Fruit fly (Drosophila melanogaster) whole organism, wandering third instar larva: ENCODE results near the gene CG15767.

Experiments used
- Abd-B ChIP-seq: fragments of >200 bp; optimal IDR thresholded peaks from 2 replicates; lab custom pipeline; 2017; ENCODE audit warnings: missing biosample characterization, missing genetic modification characterization
- CG32264 ChIP-seq: fragments of 200-800 bp; sonication (Bioruptor generic); optimal IDR thresholded peaks from 2 replicates; lab custom pipeline; 2016; ENCODE audit warnings: missing biosample characterization, missing genetic modification characterization
- CG9705 ChIP-seq: fragments of 200-800 bp; sonication (Bioruptor generic); optimal IDR thresholded peaks from 2 replicates; lab custom pipeline; 2018; ENCODE audit warnings: missing biosample characterization, mild to moderate bottlenecking, missing genetic modification characterization
- CrebA ChIP-seq: fragments of 200-800 bp; sonication (Bioruptor generic); optimal IDR thresholded peaks from 2 replicates; lab custom pipeline; 2016; ENCODE audit warnings: missing biosample characterization, mild to moderate bottlenecking, missing genetic modification characterization, borderline replicate concordance
- Dfd ChIP-seq: fragments of >200 bp; optimal IDR thresholded peaks from 2 replicates; lab custom pipeline; 2017; ENCODE audit warnings: missing biosample characterization, missing genetic modification characterization
- Dif ChIP-seq: fragments of 200-275, 200-300 bp; sonication (Bioruptor generic); optimal IDR thresholded peaks from 2 replicates; lab custom pipeline; 2018; ENCODE audit warnings: missing biosample characterization, missing genetic modification characterization; ENCODE audit not compliant: partially characterized antibody
- GATAd ChIP-seq: sonication (Bioruptor generic); optimal IDR thresholded peaks from 2 replicates; lab custom pipeline; 2016; ENCODE audit warnings: missing biosample characterization, missing genetic modification characterization
- HLH106 ChIP-seq: fragments of 200-800 bp; optimal IDR thresholded peaks from 3 replicates; lab custom pipeline; 2019; ENCODE audit warnings: missing biosample characterization, mild to moderate bottlenecking, missing genetic modification characterization, moderate library complexity
- Hnf4 ChIP-seq: fragments of 200-800 bp; sonication (Bioruptor generic); optimal IDR thresholded peaks from 2 replicates; lab custom pipeline; 2016; ENCODE audit warnings: missing biosample characterization, mild to moderate bottlenecking, missing genetic modification characterization
- Hr78 ChIP-seq: fragments of >200 bp; optimal IDR thresholded peaks from 2 replicates; lab custom pipeline; 2017; ENCODE audit warnings: missing biosample characterization, missing genetic modification characterization
- Hr83 ChIP-seq: fragments of 200-300 bp; sonication (Bioruptor generic); optimal IDR thresholded peaks from 2 replicates; lab custom pipeline; 2016; ENCODE audit warnings: missing biosample characterization, mild to moderate bottlenecking, missing genetic modification characterization, moderate library complexity; ENCODE audit not compliant: poor library complexity, severe bottlenecking
- Jra ChIP-seq: sonication (Bioruptor generic); optimal IDR thresholded peaks from 2 replicates; lab custom pipeline; 2016; ENCODE audit warnings: missing biosample characterization, missing genetic modification characterization
- Mio ChIP-seq: sonication (Bioruptor generic); optimal IDR thresholded peaks from 2 replicates; lab custom pipeline; 2016; ENCODE audit warnings: missing biosample characterization, missing genetic modification characterization
- Myc ChIP-seq: fragments of >200 bp; optimal IDR thresholded peaks from 2 replicates; lab custom pipeline; 2017
- N ChIP-seq: fragments of >200 bp; optimal IDR thresholded peaks from 2 replicates; lab custom pipeline; 2018; ENCODE audit warnings: missing biosample characterization, missing external identifiers, missing genetic modification characterization
- OdsH ChIP-seq: fragments of 200-800 bp; sonication (Bioruptor generic); optimal IDR thresholded peaks from 2 replicates; lab custom pipeline; 2016; ENCODE audit warnings: missing biosample characterization, mild to moderate bottlenecking, missing genetic modification characterization
- Rel ChIP-seq, 2 experiments: fragments of 200-800 bp; sonication (Bioruptor generic) in 1 of 2; optimal IDR thresholded peaks; 2 replicates in 1 of 2; 3 replicates in 1 of 2; lab custom pipeline; 2016 to 2019; ENCODE audit warnings: mild to moderate bottlenecking in 2 of 2, missing biosample characterization in 2 of 2, missing genetic modification characterization in 2 of 2, moderate library complexity in 1 of 2
- Sp1 ChIP-seq: fragments of 200-800 bp; sonication (Bioruptor generic); optimal IDR thresholded peaks from 3 replicates; lab custom pipeline; 2019; ENCODE audit warnings: missing biosample characterization, mild to moderate bottlenecking, missing genetic modification characterization, moderate library complexity
- Vsx2 ChIP-seq: fragments of 200-300, 225-300 bp; sonication (Bioruptor generic); optimal IDR thresholded peaks from 2 replicates; lab custom pipeline; 2018; ENCODE audit warnings: missing biosample characterization, missing genetic modification characterization; ENCODE audit not compliant: partially characterized antibody
- br ChIP-seq: fragments of 200-800 bp; sonication (Bioruptor generic); optimal IDR thresholded peaks from 2 replicates; lab custom pipeline; 2016; ENCODE audit warnings: missing biosample characterization, missing genetic modification characterization
- brk ChIP-seq: fragments of 200-800 bp; sonication (Bioruptor generic); optimal IDR thresholded peaks from 2 replicates; lab custom pipeline; 2016; ENCODE audit warnings: missing biosample characterization, mild to moderate bottlenecking, missing genetic modification characterization
- dl ChIP-seq, 2 experiments: fragments of 175-275, 200-275 bp in 1 of 2; fragments of 200-275 bp in 1 of 2; sonication (Bioruptor generic); optimal IDR thresholded peaks; lab custom pipeline; 2018; ENCODE audit warnings: mild to moderate bottlenecking in 2 of 2, missing biosample characterization in 2 of 2, missing genetic modification characterization in 2 of 2, moderate library complexity in 2 of 2; ENCODE audit not compliant: partially characterized antibody in 2 of 2, insufficient read depth in 1 of 2
- dmrt93B ChIP-seq: fragments of 200-800 bp; sonication (Bioruptor generic); optimal IDR thresholded peaks from 2 replicates; lab custom pipeline; 2018; ENCODE audit warnings: missing biosample characterization, mild to moderate bottlenecking, missing genetic modification characterization
- dsf ChIP-seq: sonication (Bioruptor generic); optimal IDR thresholded peaks from 2 replicates; lab custom pipeline; 2016; ENCODE audit warnings: missing biosample characterization, missing genetic modification characterization, borderline replicate concordance
- ey ChIP-seq: fragments of 200-800 bp; sonication (Bioruptor generic); optimal IDR thresholded peaks from 2 replicates; lab custom pipeline; 2016; ENCODE audit warnings: missing biosample characterization, missing genetic modification characterization
- foxo ChIP-seq, 2 experiments: fragments of 200-800 bp; sonication (Bioruptor generic); optimal IDR thresholded peaks; 2 replicates in 1 of 2; 3 replicates in 1 of 2; lab custom pipeline; 2016 to 2017; ENCODE audit warnings: missing biosample characterization in 2 of 2, missing genetic modification characterization in 2 of 2
- fru ChIP-seq: fragments of 200-800 bp; sonication (Bioruptor generic); optimal IDR thresholded peaks from 3 replicates; lab custom pipeline; 2016; ENCODE audit warnings: missing biosample characterization, mild to moderate bottlenecking, missing genetic modification characterization
- h ChIP-seq: fragments of 200-800 bp; sonication (Bioruptor generic); optimal IDR thresholded peaks from 3 replicates; lab custom pipeline; 2016; ENCODE audit warnings: missing biosample characterization, mild to moderate bottlenecking, missing genetic modification characterization
- jim ChIP-seq: fragments of 175-275, 200-325 bp; sonication (Bioruptor generic); optimal IDR thresholded peaks from 2 replicates; lab custom pipeline; 2016; ENCODE audit warnings: missing biosample characterization, mild to moderate bottlenecking, missing genetic modification characterization
- lola ChIP-seq: fragments of >200 bp; optimal IDR thresholded peaks from 2 replicates; lab custom pipeline; 2017; ENCODE audit warnings: missing biosample characterization, missing genetic modification characterization
- pan ChIP-seq: fragments of >200 bp; optimal IDR thresholded peaks from 2 replicates; lab custom pipeline; 2017
- psq ChIP-seq: fragments of 200-800 bp; sonication (Bioruptor generic); optimal IDR thresholded peaks from 3 replicates; lab custom pipeline; 2017; ENCODE audit warnings: missing biosample characterization, mild to moderate bottlenecking, missing genetic modification characterization, moderate library complexity
- rgr ChIP-seq: fragments of 200-800 bp; sonication (Bioruptor generic); optimal IDR thresholded peaks from 3 replicates; lab custom pipeline; 2016; ENCODE audit warnings: missing biosample characterization, mild to moderate bottlenecking, missing genetic modification characterization
- sage ChIP-seq: fragments of 200-800 bp; sonication (Bioruptor generic); optimal IDR thresholded peaks from 2 replicates; lab custom pipeline; 2016; ENCODE audit warnings: missing biosample characterization, mild to moderate bottlenecking, missing genetic modification characterization
- sv ChIP-seq: fragments of 200-800 bp; sonication (Bioruptor generic); optimal IDR thresholded peaks from 3 replicates; lab custom pipeline; 2016; ENCODE audit warnings: missing biosample characterization, missing genetic modification characterization
- tai ChIP-seq: sonication (Bioruptor generic); optimal IDR thresholded peaks from 2 replicates; lab custom pipeline; 2016; ENCODE audit warnings: missing biosample characterization, missing genetic modification characterization
- usp ChIP-seq: fragments of >200 bp; optimal IDR thresholded peaks from 2 replicates; lab custom pipeline; 2017; ENCODE audit warnings: missing biosample characterization, missing genetic modification characterization
- woc ChIP-seq: sonication (Bioruptor generic); optimal IDR thresholded peaks from 2 replicates; lab custom pipeline; 2016; ENCODE audit warnings: missing biosample characterization, mild to moderate bottlenecking, missing genetic modification characterization

CG15767 gene

dm6 chrX:5756146-5756545 lies 33.1 kb upstream of the CG15767 start:
- no peak for TF ChIP-seq Rel (GFP tag; optimal IDR thresholded peaks at IDR 0.05; lab: Kevin White, UChicago)
- TF ChIP-seq Rel (tag; optimal IDR thresholded peaks at IDR 0.05; lab: Kevin White, UChicago): peak; percentile 53
- TF ChIP-seq jim (GFP tag; lab: Kevin White, UChicago): peak; percentile 82
- peak; percentile 2 for TF ChIP-seq Dfd (GFP tag; lab: Kevin White, UChicago)
- no peak for TF ChIP-seq Mio (GFP tag; lab: Kevin White, UChicago)
- no peak for TF ChIP-seq Jra
- TF ChIP-seq, all 38 proteins: peak for 3

DNA sequence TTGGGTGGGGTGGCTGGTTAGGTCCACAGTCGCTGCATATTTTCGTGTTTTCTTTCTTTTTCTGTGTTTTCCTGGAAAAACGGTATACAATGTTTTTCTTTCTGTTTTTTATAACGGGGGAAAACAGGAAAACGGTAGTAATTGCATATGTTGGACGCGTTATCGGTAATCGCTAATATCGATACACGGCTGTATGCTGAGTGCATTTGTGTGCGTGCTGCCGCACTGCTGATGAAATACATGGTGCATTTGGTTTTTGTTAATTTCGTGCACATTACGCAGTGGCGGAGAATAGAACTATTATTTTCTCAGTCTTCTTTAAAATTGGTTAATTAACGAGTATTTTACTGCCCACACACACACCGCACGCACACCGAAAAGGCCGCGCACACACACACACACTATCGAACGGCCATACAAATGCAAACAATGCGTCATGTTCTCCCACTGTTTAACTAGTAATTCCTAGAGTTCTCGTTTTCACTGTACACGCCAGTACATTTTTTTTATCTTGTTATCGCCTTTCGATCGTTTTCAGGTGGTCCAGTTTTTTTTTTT lies 25.8 kb upstream of the CG15767 start:
- TF ChIP-seq br (GFP tag; lab: Kevin White, UChicago) (no peak), CG9705 (GFP tag; lab: Kevin White, UChicago) (no peak), woc (GFP tag; lab: Kevin White, UChicago) (no peak), OdsH (GFP tag; lab: Kevin White, UChicago) (no peak), Rel (GFP tag; optimal IDR thresholded peaks at IDR 0.05; lab: Kevin White, UChicago) (no peak), Rel (tag; optimal IDR thresholded peaks at IDR 0.05; lab: Kevin White, UChicago) (peak; percentile 98)
- TF ChIP-seq, all 38 proteins: peak for 1

dm6 chrX:5764001-5764892 lies 25.0 kb upstream of the CG15767 start, which contains the start of the genes MAPk-Ak2 and CG42699:
TSS of gene MAPk-Ak2 (minus strand) at chrX:5764203.
TSS of gene CG42699 (plus strand) at chrX:5764553.
- TF ChIP-seq CG32264 (peak; percentile 30), psq (GFP tag; lab: Kevin White, UChicago) (peak; percentile 54), h (peak; percentile 83), br (GFP tag; lab: Kevin White, UChicago) (peak; percentile 85), OdsH (GFP tag; lab: Kevin White, UChicago) (peak; percentile 44), jim (GFP tag; lab: Kevin White, UChicago) (peak; percentile 72), Myc (lab: Kevin White, UChicago) (no peak), Dfd (GFP tag; lab: Kevin White, UChicago) (no peak), dsf (peak; percentile 52), dl (GFP tag; optimal IDR thresholded peaks at IDR 0.05; lab: Kevin White, UChicago; ENCODE audit: insufficient read depth in 1 of 2, partially characterized antibody in 2 of 2) (no peak), foxo (GFP tag; optimal IDR thresholded peaks at IDR 0.05; lab: Kevin White, UChicago) (peak in 1 of 2 experiments; percentile 64), Hr78 (GFP tag; lab: Kevin White, UChicago) (no peak), Sp1 (peak; percentile 71), usp (GFP tag; lab: Kevin White, UChicago) (no peak), pan (no peak), Abd-B (GFP tag; lab: Kevin White, UChicago) (no peak), sv (GFP tag; lab: Kevin White, UChicago) (peak; percentile 4), woc (GFP tag; lab: Kevin White, UChicago) (peak; percentile 4), CrebA (GFP tag; lab: Kevin White, UChicago) (no peak), lola (GFP tag; lab: Kevin White, UChicago) (no peak), tai (GFP tag; lab: Kevin White, UChicago) (no peak), sage (GFP tag; lab: Kevin White, UChicago) (no peak), HLH106 (tag; lab: Kevin White, UChicago) (peak; percentile 35), N (GFP tag; lab: Kevin White, UChicago) (no peak), brk (GFP tag; lab: Kevin White, UChicago) (no peak), Rel (GFP tag; optimal IDR thresholded peaks at IDR 0.05; lab: Kevin White, UChicago) (no peak), Rel (tag; optimal IDR thresholded peaks at IDR 0.05; lab: Kevin White, UChicago) (peak; percentile 76), Vsx2 (GFP tag; lab: Kevin White, UChicago) (no peak), dmrt93B (GFP tag; lab: Kevin White, UChicago) (peak; percentile 47), Mio (GFP tag; lab: Kevin White, UChicago) (no peak), Jra (peak; percentile 88), CG9705 (GFP tag; lab: Kevin White, UChicago) (peak; percentile 63), Hr83 (GFP tag; lab: Kevin White, UChicago) (peak; percentile 96), ey (GFP tag; lab: Kevin White, UChicago) (peak; percentile 42), GATAd (GFP tag; lab: Kevin White, UChicago) (peak; percentile 58), Hnf4 (GFP tag; lab: Kevin White, UChicago) (peak; percentile 70), rgr (GFP tag; lab: Kevin White, UChicago) (peak; percentile 74), Dif (GFP tag; lab: Kevin White, UChicago) (no peak), fru (GFP tag; lab: Kevin White, UChicago) (peak; percentile 65)
